Worm (Caenorhabditis elegans) whole organism, L3 larva: ENCODE results near the gene srw-117.

Source experiments
- R02D3.7 ChIP-seq: fragments of 150-350 bp; optimal IDR thresholded peaks from 2 replicates; lab custom pipeline; 2014; ENCODE audit warnings: missing biosample characterization, missing genetic modification characterization
- aly-2 ChIP-seq: fragments of 150-350 bp; optimal IDR thresholded peaks from 2 replicates; lab custom pipeline; 2014; ENCODE audit warnings: missing biosample characterization, missing genetic modification characterization
- daf-12 ChIP-seq: fragments of 150-350 bp; optimal IDR thresholded peaks from 2 replicates; lab custom pipeline; 2014; ENCODE audit warnings: missing biosample characterization, missing genetic modification reagents, missing genetic modification characterization
- egl-5 ChIP-seq: fragments of 150-350 bp; optimal IDR thresholded peaks from 2 replicates; lab custom pipeline; 2017; ENCODE audit warnings: missing biosample characterization, missing genetic modification reagents, missing genetic modification characterization, inconsistent platforms
- elt-1 ChIP-seq: fragments of 150-350 bp; optimal IDR thresholded peaks from 2 replicates; lab custom pipeline; 2014; ENCODE audit warnings: missing biosample characterization, missing genetic modification characterization
- mdl-1 ChIP-seq: fragments of 150-350 bp; optimal IDR thresholded peaks from 2 replicates; lab custom pipeline; 2014; ENCODE audit warnings: missing biosample characterization, missing genetic modification characterization
- nhr-11 ChIP-seq: fragments of 150-350 bp; optimal IDR thresholded peaks from 2 replicates; lab custom pipeline; 2014; ENCODE audit warnings: missing biosample characterization, missing genetic modification characterization
- nhr-23 ChIP-seq: fragments of 150-350 bp; optimal IDR thresholded peaks from 2 replicates; lab custom pipeline; 2014; ENCODE audit warnings: missing biosample characterization, missing genetic modification reagents, missing genetic modification characterization
- nhr-76 ChIP-seq: fragments of 150-350 bp; sonication (generic microtip); optimal IDR thresholded peaks from 5 replicates; lab custom pipeline; 2014; ENCODE audit warnings: missing biosample characterization, missing genetic modification characterization
- pqm-1 ChIP-seq: fragments of 150-350 bp; optimal IDR thresholded peaks from 2 replicates; lab custom pipeline; 2017; ENCODE audit warnings: missing biosample characterization, missing genetic modification characterization, inconsistent platforms
- skn-1 ChIP-seq: fragments of 150-350 bp; optimal IDR thresholded peaks from 2 replicates; lab custom pipeline; 2014; ENCODE audit warnings: missing biosample characterization, missing genetic modification characterization
- snpc-4 ChIP-seq: fragments of 150-350 bp; optimal IDR thresholded peaks from 2 replicates; lab custom pipeline; 2014; ENCODE audit warnings: missing biosample characterization, missing genetic modification characterization
- ztf-11 ChIP-seq: fragments of 150-350 bp; optimal IDR thresholded peaks from 2 replicates; lab custom pipeline; 2014; ENCODE audit warnings: missing biosample characterization, missing genetic modification characterization
- ztf-4 ChIP-seq: fragments of 150-350 bp; optimal IDR thresholded peaks from 2 replicates; lab custom pipeline; 2014; ENCODE audit warnings: missing biosample characterization, missing genetic modification characterization

ce11 chrV:2992060-2992459 is 8.8 kb upstream of the srw-117 start:
- no peak for TF ChIP-seq egl-5 (tag; lab: Kevin White, UChicago)
- no peak for TF ChIP-seq snpc-4 (tag; lab: Kevin White, UChicago)
- TF ChIP-seq skn-1 (tag; lab: Kevin White, UChicago): no peak
- TF ChIP-seq nhr-23 (tag; lab: Kevin White, UChicago): no peak
- TF ChIP-seq ztf-4 (tag; lab: Kevin White, UChicago): no peak
- TF ChIP-seq nhr-11: no peak
- no peak for TF ChIP-seq R02D3.7 (tag; lab: Kevin White, UChicago)
- TF ChIP-seq aly-2 (tag; lab: Kevin White, UChicago): no peak
- no peak for TF ChIP-seq daf-12 (tag; lab: Kevin White, UChicago)
- no peak for TF ChIP-seq ztf-11 (tag; lab: Kevin White, UChicago)
- TF ChIP-seq nhr-76: no peak
- no peak for TF ChIP-seq pqm-1 (tag; lab: Kevin White, UChicago)
- no peak for TF ChIP-seq mdl-1 (tag; lab: Kevin White, UChicago)
- TF ChIP-seq elt-1 (tag; lab: Kevin White, UChicago): no peak
